Fruit fly (Drosophila melanogaster) whole organism, wandering third instar larva: ENCODE results near the gene CG7227.
A peak's percentile ranks its signal among the peaks of the same experiment; 100 is the strongest.

ENCODE experiments used
- Abd-B ChIP-seq: fragments of >200 bp; optimal IDR thresholded peaks from 2 replicates; lab custom pipeline; 2017; ENCODE audit warnings: missing biosample characterization, missing genetic modification characterization
- CG32264 ChIP-seq: fragments of 200-800 bp; sonication (Bioruptor generic); optimal IDR thresholded peaks from 2 replicates; lab custom pipeline; 2016; ENCODE audit warnings: missing biosample characterization, missing genetic modification characterization
- CG9705 ChIP-seq: fragments of 200-800 bp; sonication (Bioruptor generic); optimal IDR thresholded peaks from 2 replicates; lab custom pipeline; 2018; ENCODE audit warnings: missing biosample characterization, mild to moderate bottlenecking, missing genetic modification characterization
- CrebA ChIP-seq: fragments of 200-800 bp; sonication (Bioruptor generic); optimal IDR thresholded peaks from 2 replicates; lab custom pipeline; 2016; ENCODE audit warnings: missing biosample characterization, mild to moderate bottlenecking, missing genetic modification characterization, borderline replicate concordance
- Dif ChIP-seq: fragments of 200-275, 200-300 bp; sonication (Bioruptor generic); optimal IDR thresholded peaks from 2 replicates; lab custom pipeline; 2018; ENCODE audit warnings: missing biosample characterization, missing genetic modification characterization; ENCODE audit not compliant: partially characterized antibody
- HLH106 ChIP-seq: fragments of 200-800 bp; optimal IDR thresholded peaks from 3 replicates; lab custom pipeline; 2019; ENCODE audit warnings: missing biosample characterization, mild to moderate bottlenecking, missing genetic modification characterization, moderate library complexity
- Hnf4 ChIP-seq: fragments of 200-800 bp; sonication (Bioruptor generic); optimal IDR thresholded peaks from 2 replicates; lab custom pipeline; 2016; ENCODE audit warnings: missing biosample characterization, mild to moderate bottlenecking, missing genetic modification characterization
- Jra ChIP-seq: sonication (Bioruptor generic); optimal IDR thresholded peaks from 2 replicates; lab custom pipeline; 2016; ENCODE audit warnings: missing biosample characterization, missing genetic modification characterization
- N ChIP-seq: fragments of >200 bp; optimal IDR thresholded peaks from 2 replicates; lab custom pipeline; 2018; ENCODE audit warnings: missing biosample characterization, missing external identifiers, missing genetic modification characterization
- OdsH ChIP-seq: fragments of 200-800 bp; sonication (Bioruptor generic); optimal IDR thresholded peaks from 2 replicates; lab custom pipeline; 2016; ENCODE audit warnings: missing biosample characterization, mild to moderate bottlenecking, missing genetic modification characterization
- Rel ChIP-seq, 2 experiments: fragments of 200-800 bp; sonication (Bioruptor generic) in 1 of 2; optimal IDR thresholded peaks; 2 replicates in 1 of 2; 3 replicates in 1 of 2; lab custom pipeline; 2016 to 2019; ENCODE audit warnings: mild to moderate bottlenecking in 2 of 2, missing biosample characterization in 2 of 2, missing genetic modification characterization in 2 of 2, moderate library complexity in 1 of 2
- Sp1 ChIP-seq: fragments of 200-800 bp; sonication (Bioruptor generic); optimal IDR thresholded peaks from 3 replicates; lab custom pipeline; 2019; ENCODE audit warnings: missing biosample characterization, mild to moderate bottlenecking, missing genetic modification characterization, moderate library complexity
- Vsx2 ChIP-seq: fragments of 200-300, 225-300 bp; sonication (Bioruptor generic); optimal IDR thresholded peaks from 2 replicates; lab custom pipeline; 2018; ENCODE audit warnings: missing biosample characterization, missing genetic modification characterization; ENCODE audit not compliant: partially characterized antibody
- br ChIP-seq: fragments of 200-800 bp; sonication (Bioruptor generic); optimal IDR thresholded peaks from 2 replicates; lab custom pipeline; 2016; ENCODE audit warnings: missing biosample characterization, missing genetic modification characterization
- brk ChIP-seq: fragments of 200-800 bp; sonication (Bioruptor generic); optimal IDR thresholded peaks from 2 replicates; lab custom pipeline; 2016; ENCODE audit warnings: missing biosample characterization, mild to moderate bottlenecking, missing genetic modification characterization
- dl ChIP-seq, 2 experiments: fragments of 175-275, 200-275 bp in 1 of 2; fragments of 200-275 bp in 1 of 2; sonication (Bioruptor generic); optimal IDR thresholded peaks; lab custom pipeline; 2018; ENCODE audit warnings: mild to moderate bottlenecking in 2 of 2, missing biosample characterization in 2 of 2, missing genetic modification characterization in 2 of 2, moderate library complexity in 2 of 2; ENCODE audit not compliant: partially characterized antibody in 2 of 2, insufficient read depth in 1 of 2
- dmrt93B ChIP-seq: fragments of 200-800 bp; sonication (Bioruptor generic); optimal IDR thresholded peaks from 2 replicates; lab custom pipeline; 2018; ENCODE audit warnings: missing biosample characterization, mild to moderate bottlenecking, missing genetic modification characterization
- dsf ChIP-seq: sonication (Bioruptor generic); optimal IDR thresholded peaks from 2 replicates; lab custom pipeline; 2016; ENCODE audit warnings: missing biosample characterization, missing genetic modification characterization, borderline replicate concordance
- foxo ChIP-seq, 2 experiments: fragments of 200-800 bp; sonication (Bioruptor generic); optimal IDR thresholded peaks; 2 replicates in 1 of 2; 3 replicates in 1 of 2; lab custom pipeline; 2016 to 2017; ENCODE audit warnings: missing biosample characterization in 2 of 2, missing genetic modification characterization in 2 of 2
- fru ChIP-seq: fragments of 200-800 bp; sonication (Bioruptor generic); optimal IDR thresholded peaks from 3 replicates; lab custom pipeline; 2016; ENCODE audit warnings: missing biosample characterization, mild to moderate bottlenecking, missing genetic modification characterization
- h ChIP-seq: fragments of 200-800 bp; sonication (Bioruptor generic); optimal IDR thresholded peaks from 3 replicates; lab custom pipeline; 2016; ENCODE audit warnings: missing biosample characterization, mild to moderate bottlenecking, missing genetic modification characterization
- jim ChIP-seq: fragments of 175-275, 200-325 bp; sonication (Bioruptor generic); optimal IDR thresholded peaks from 2 replicates; lab custom pipeline; 2016; ENCODE audit warnings: missing biosample characterization, mild to moderate bottlenecking, missing genetic modification characterization
- lola ChIP-seq: fragments of >200 bp; optimal IDR thresholded peaks from 2 replicates; lab custom pipeline; 2017; ENCODE audit warnings: missing biosample characterization, missing genetic modification characterization
- rgr ChIP-seq: fragments of 200-800 bp; sonication (Bioruptor generic); optimal IDR thresholded peaks from 3 replicates; lab custom pipeline; 2016; ENCODE audit warnings: missing biosample characterization, mild to moderate bottlenecking, missing genetic modification characterization
- sage ChIP-seq: fragments of 200-800 bp; sonication (Bioruptor generic); optimal IDR thresholded peaks from 2 replicates; lab custom pipeline; 2016; ENCODE audit warnings: missing biosample characterization, mild to moderate bottlenecking, missing genetic modification characterization
- sv ChIP-seq: fragments of 200-800 bp; sonication (Bioruptor generic); optimal IDR thresholded peaks from 3 replicates; lab custom pipeline; 2016; ENCODE audit warnings: missing biosample characterization, missing genetic modification characterization
- usp ChIP-seq: fragments of >200 bp; optimal IDR thresholded peaks from 2 replicates; lab custom pipeline; 2017; ENCODE audit warnings: missing biosample characterization, missing genetic modification characterization

CG7227 gene

DNA sequence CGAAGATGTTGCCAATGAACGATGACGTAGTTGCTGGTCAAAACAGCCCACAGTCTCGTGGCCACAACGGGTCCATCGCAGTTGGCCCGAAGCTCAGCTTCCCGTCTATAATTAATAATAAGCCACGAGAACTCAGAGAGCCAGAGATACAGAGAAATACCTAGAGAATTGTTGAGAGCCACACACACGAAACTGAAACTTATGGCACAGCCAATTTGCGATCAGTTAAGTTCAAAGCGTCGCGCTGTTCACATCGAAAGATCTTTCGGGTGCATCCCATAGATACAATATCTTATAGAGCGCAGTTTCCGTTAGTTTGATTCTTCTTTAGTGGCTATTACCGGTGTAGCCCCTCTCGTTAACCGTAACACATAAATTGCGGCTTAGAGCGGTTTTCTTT, 14.6 kb upstream of the CG7227 start:
- TF ChIP-seq HLH106 (no peak), Dif (peak; percentile 29), dl (GFP tag; optimal IDR thresholded peaks at IDR 0.05; lab: Kevin White, UChicago; ENCODE audit: insufficient read depth in 1 of 2, partially characterized antibody in 2 of 2) (peak in 1 of 2 experiments; percentile 29)

DNA sequence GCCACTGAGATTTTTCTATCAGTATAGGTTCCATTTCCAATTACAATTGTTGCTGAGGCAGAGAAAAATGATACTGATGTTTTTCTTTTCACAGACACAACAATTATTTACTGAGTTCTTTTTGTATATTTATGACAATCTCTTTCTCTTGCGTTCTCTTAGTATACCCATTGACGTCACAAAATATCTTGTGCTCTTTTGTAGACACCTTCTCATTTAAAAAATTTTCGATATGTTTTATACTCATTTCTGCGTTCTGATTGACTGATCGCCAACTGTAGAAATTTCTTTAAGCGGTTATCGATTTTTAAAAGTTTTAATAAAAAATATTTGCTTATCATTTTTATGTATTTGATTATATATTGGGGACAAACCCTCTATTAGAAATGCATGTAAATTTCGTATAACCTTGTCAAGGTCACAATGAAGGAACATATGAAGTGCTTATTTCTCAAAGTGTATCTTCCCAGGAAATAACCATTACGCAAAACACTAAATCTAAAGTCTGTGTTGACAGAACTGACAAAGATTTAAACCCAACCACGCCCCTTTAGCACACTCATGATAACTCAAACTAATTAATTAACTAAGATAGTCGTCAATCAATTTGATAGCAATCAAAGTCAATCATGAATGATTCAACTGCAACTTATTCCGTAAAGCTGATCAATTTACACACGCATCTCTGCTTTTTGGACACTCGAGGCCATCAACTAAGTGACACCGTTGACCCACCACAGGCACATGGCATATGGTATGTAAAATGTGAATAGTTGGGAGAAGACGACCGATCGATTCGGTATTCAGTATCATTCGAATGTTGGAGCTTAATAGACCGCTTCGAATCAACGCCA, 12.9 kb upstream of the CG7227 start, which contains the start of the genes Glyat and Tg:
TSS of gene Glyat (minus strand) at position 51 of the 854 bp plus-strand sequence.
TSS of gene Tg (plus strand) at position 804 of the 854 bp plus-strand sequence.
- TF ChIP-seq Sp1 (GFP tag; lab: Kevin White, UChicago) (no peak), h (GFP tag; lab: Kevin White, UChicago) (no peak), jim (GFP tag; lab: Kevin White, UChicago) (no peak), sv (GFP tag; lab: Kevin White, UChicago) (no peak), CG9705 (GFP tag; lab: Kevin White, UChicago) (no peak), Vsx2 (GFP tag; lab: Kevin White, UChicago) (no peak), sage (GFP tag; lab: Kevin White, UChicago) (no peak), dsf (GFP tag; lab: Kevin White, UChicago) (no peak), fru (GFP tag; lab: Kevin White, UChicago) (no peak), Abd-B (no peak), CG32264 (GFP tag; lab: Kevin White, UChicago) (no peak), usp (GFP tag; lab: Kevin White, UChicago) (no peak), Dif (no peak), rgr (GFP tag; lab: Kevin White, UChicago) (no peak), N (no peak)

DNA sequence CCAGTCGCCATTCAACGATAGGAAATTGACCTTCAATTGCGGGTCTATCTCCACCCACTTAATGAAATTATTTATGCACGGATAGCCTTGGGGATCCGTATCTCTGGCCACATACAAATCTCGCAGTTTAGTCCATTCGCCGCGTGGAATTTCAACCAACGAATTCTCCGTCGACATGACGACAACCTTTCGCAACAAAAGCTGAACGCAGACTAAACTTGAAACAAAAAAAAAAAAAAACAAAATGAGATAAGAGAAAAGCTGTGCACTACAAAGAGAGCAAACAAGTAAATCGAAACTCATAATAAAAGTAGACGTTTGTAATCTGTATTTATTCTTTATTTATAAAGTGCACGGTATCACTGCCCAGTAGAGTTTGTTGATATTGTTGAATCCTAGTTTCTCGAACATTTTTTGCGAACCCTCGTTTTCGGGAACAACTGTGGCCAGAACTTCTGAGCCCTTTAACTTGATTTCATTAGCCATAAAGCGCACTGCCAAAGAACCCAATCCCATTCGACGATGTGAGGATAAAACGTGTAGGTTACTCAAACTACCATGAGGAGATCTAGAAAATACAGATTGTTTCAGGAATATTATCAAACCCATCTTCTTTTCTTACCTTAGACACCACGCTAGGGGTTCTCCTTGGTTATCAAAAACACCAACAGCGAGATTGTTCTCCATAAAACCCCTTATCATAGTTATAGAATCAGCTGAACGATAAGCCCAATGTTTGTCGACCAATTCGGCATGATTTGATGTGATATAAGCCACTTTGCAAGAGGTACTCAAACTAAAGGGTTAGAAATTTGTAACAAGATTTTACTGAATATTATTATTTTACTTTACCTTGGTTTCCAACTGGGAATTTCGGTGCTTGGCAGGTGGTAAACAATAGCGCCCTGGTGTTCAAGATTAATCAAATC, 11.6 kb upstream of the CG7227 start, which contains the start of gene CG12560:
TSS of gene CG12560 (minus strand) at position 195 of the 929 bp plus-strand sequence.
- peak in 1 of 2 experiments; percentile 0 for TF ChIP-seq foxo (GFP tag; optimal IDR thresholded peaks at IDR 0.05; lab: Kevin White, UChicago)
- TF ChIP-seq brk, result no peak
- no peak for TF ChIP-seq h (GFP tag; lab: Kevin White, UChicago)
- TF ChIP-seq lola (GFP tag; lab: Kevin White, UChicago), result no peak
- no peak for TF ChIP-seq HLH106
- peak; percentile 64 for TF ChIP-seq CrebA
- peak; percentile 61 for TF ChIP-seq Hnf4 (GFP tag; lab: Kevin White, UChicago)
- peak; percentile 2 for TF ChIP-seq Jra (GFP tag; lab: Kevin White, UChicago)
- TF ChIP-seq Dif, result peak; percentile 22
- no peak for TF ChIP-seq Abd-B
- peak; percentile 41 for TF ChIP-seq fru (GFP tag; lab: Kevin White, UChicago)
- TF ChIP-seq jim (GFP tag; lab: Kevin White, UChicago), result peak; percentile 36
- peak; percentile 11 for TF ChIP-seq OdsH (GFP tag; lab: Kevin White, UChicago)
- no peak for TF ChIP-seq dmrt93B (GFP tag; lab: Kevin White, UChicago)
- TF ChIP-seq, all 38 proteins: peak for 8

DNA sequence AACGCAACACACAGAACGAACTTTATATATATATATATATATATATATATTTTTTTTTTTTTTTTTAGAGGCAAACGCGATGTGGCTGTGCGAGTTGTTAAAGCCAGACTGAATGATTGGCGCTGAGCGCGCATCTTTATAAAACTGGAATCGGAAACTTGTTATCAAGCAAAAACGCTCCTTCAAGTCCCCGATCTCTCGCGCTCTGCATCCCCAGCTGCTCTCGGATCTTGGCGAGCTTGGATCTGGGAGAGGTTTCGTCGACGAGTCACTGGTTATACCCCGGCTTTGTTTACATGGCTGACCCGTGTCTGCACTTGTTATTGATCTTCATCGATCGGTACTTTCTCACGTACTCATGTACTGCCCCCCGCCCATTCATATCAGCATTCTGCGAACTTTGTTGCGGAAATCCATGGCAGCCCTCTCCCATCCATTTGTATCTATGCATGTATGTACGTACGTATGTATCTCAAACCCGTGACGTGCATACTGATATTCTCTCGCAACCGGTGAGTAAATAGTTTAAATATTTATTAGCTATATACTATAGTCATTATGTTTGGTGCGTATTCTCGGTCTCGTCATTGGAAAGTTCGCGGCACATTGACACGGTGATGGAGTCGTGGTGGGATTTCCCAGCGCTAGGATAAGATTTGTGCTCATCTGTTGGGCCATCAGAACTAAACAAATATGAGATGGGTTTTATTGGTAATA, 9.4 kb upstream of the CG7227 start, which contains the start of gene Spn28Dc:
TSS of gene Spn28Dc (minus strand) at position 51 of the 717 bp plus-strand sequence.
- TF ChIP-seq Dif, result peak; percentile 39
- peak; percentile 8 for TF ChIP-seq br (GFP tag; lab: Kevin White, UChicago)
- no peak for TF ChIP-seq CrebA
- TF ChIP-seq Rel (GFP tag; optimal IDR thresholded peaks at IDR 0.05; lab: Kevin White, UChicago), result no peak
- TF ChIP-seq Rel (tag; optimal IDR thresholded peaks at IDR 0.05; lab: Kevin White, UChicago), result peak; percentile 75
- TF ChIP-seq h (GFP tag; lab: Kevin White, UChicago), result peak; percentile 7
- TF ChIP-seq Hnf4 (GFP tag; lab: Kevin White, UChicago), result no peak
- peak; percentile 15 to 61 for TF ChIP-seq dl (GFP tag; optimal IDR thresholded peaks at IDR 0.05; lab: Kevin White, UChicago; ENCODE audit: insufficient read depth in 1 of 2, partially characterized antibody in 2 of 2)
